Worm (Caenorhabditis elegans) whole organism, dauer: ENCODE measurements around the gene edg-1.

Experiments used
- unc-62 ChIP-seq: sonication (generic microtip); optimal IDR thresholded peaks from 2 replicates; lab custom pipeline; 2017; ENCODE audit warnings: missing biosample characterization, missing genetic modification reagents, missing genetic modification characterization

edg-1 gene

ce11 chrIV:11320500-11320899 is at the start of gene edg-1:
Gene edg-1, plus strand, starts transcription at chrIV:11320800.
- TF ChIP-seq unc-62 (GFP tag; lab: Kevin White, UChicago), result no peak

DNA sequence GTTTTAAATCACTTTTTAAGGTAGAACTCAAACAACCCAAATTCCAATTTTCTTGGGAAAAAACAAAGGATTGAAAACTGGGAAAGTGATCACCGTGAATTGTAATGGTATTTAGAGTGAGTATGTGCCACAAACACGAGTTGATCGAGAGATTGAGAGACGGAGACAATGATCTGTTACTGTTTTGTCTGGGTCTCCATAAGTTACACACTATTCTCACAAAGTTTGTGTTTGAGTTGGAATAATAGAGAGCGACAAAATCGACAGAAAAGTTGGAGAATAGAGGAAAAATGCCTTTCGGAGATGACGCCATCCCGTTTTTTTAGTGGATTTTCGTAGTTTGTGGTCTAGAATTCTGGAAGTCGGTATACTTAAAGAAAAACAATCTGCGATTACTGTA is 49.3 kb upstream of the edg-1 start, which contains the start of gene nhr-7:
nhr-7 (minus strand) TSS at position 101 of the 400 bp plus-strand sequence.
- no peak for TF ChIP-seq unc-62 (GFP tag; lab: Kevin White, UChicago)

- no peak for TF ChIP-seq unc-62 (GFP tag; lab: Kevin White, UChicago)
Observed at ce11 chrIV:11273151-11273550, 47.4 kb upstream of the edg-1 start, which contains the start of gene gtl-2. Gene gtl-2, plus strand, starts transcription at chrIV:11273451.

DNA sequence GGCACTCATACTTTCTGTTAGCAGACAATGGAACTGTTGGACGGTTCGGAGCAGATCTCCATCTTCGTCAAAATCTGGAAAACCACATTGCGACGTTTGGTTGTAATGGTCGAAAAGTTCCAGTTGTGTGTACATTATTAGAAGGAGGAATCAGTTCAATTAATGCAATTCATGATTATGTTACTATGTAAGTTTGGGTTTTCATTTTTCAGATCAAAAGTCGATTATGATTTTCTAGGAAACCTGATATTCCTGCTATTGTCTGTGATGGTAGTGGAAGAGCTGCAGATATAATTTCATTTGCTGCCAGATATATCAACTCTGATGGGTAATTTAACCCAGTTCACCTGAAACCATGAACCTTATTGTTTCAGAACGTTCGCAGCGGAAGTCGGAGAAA is 44.6 kb upstream of the edg-1 start:
- no peak for TF ChIP-seq unc-62 (GFP tag; lab: Kevin White, UChicago)

- TF ChIP-seq unc-62 (GFP tag; lab: Kevin White, UChicago), result no peak
Observed at ce11 chrIV:11284102-11284531, 36.5 kb upstream of the edg-1 start.

- no peak for TF ChIP-seq unc-62 (GFP tag; lab: Kevin White, UChicago)
Observed at ce11 chrIV:11285239-11285638, 35.4 kb upstream of the edg-1 start.

- TF ChIP-seq unc-62 (GFP tag; lab: Kevin White, UChicago), result no peak
Observed at ce11 chrIV:11286112-11286511, 34.5 kb upstream of the edg-1 start.

- TF ChIP-seq unc-62 (GFP tag; lab: Kevin White, UChicago), result no peak
Observed at ce11 chrIV:11287511-11287910, 33.1 kb upstream of the edg-1 start, which contains the start of gene F54D1.6. Gene F54D1.6, plus strand, starts transcription at chrIV:11287811.

- TF ChIP-seq unc-62 (GFP tag; lab: Kevin White, UChicago), result no peak
Observed at ce11 chrIV:11288965-11289364, 31.6 kb upstream of the edg-1 start.

ce11 chrIV:11296787-11297186 is 23.8 kb upstream of the edg-1 start, which contains the start of gene mttu-1:
Gene mttu-1, minus strand, starts transcription at chrIV:11296887.
- no peak for TF ChIP-seq unc-62 (GFP tag; lab: Kevin White, UChicago)

DNA sequence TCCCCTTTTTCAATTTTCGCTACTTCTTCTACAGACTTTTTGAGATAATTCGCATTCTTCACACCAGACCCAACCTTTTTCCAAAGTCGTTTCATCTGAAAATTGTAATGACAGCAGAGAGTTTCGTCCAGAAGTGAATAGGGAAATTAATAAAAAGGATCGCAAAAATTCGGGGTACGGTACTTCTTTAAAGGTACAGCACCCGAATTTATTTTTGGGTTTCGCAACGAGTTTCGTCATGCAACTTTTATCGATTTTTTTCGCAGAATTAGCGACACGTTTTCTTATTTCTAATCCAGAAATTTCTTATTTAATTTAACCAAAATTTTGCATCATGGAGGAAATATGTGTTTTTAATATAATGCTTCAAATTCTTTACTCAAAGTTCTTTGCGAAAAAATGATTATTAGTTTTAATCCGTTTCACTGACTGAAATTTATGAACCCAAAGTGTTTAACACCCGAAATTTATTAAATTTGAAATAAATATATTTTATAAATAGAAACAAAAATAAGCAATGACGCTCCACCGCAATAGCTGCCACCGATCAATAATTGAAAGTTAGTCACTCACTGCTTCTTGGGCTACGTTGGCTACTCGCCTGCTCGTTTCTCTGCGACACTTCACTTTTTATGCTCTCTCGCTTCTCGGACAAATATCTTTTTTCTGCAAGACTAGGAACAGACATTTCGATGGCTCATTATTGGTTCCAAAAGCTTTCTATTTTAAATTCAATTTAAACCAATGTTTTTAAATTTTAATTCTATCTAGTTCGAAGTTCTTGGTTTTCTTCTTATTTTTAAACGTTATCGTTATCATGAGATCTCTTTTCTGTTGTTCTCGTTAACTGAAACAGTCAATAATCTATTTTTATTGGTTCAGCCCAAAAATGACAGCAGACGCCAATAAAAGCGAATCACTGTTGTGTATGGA is 22.2 kb upstream of the edg-1 start, which contains the start of the genes B0035.15 and dnj-1:
B0035.15 (minus strand) TSS at position 99 of the 933 bp plus-strand sequence.
dnj-1 (plus strand) TSS at position 883 of the 933 bp plus-strand sequence.
- no peak for TF ChIP-seq unc-62 (GFP tag; lab: Kevin White, UChicago)

DNA sequence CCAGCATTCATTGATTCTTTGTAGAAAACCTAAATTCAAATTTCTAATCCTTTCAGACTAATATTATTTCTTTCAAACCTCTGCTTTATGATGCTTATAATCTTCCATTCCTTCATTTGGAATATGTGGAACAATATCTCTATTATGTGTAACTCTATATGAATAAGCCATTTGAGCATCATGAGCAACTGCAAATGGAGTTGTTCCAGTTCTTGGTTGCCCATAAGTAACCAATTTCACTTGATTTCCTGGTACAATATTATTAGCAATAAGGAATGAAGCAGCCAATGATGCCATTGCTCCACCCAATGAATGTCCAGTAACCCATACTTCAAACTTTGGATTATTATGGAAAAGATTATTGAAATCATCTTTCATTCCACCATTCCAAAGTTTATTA is 15.6 kb upstream of the edg-1 start:
- no peak for TF ChIP-seq unc-62 (GFP tag; lab: Kevin White, UChicago)

- no peak for TF ChIP-seq unc-62 (GFP tag; lab: Kevin White, UChicago)
Observed at ce11 chrIV:11306548-11306947, 14.1 kb upstream of the edg-1 start, which contains the start of gene B0035.13. Gene B0035.13, minus strand, starts transcription at chrIV:11306720.

DNA sequence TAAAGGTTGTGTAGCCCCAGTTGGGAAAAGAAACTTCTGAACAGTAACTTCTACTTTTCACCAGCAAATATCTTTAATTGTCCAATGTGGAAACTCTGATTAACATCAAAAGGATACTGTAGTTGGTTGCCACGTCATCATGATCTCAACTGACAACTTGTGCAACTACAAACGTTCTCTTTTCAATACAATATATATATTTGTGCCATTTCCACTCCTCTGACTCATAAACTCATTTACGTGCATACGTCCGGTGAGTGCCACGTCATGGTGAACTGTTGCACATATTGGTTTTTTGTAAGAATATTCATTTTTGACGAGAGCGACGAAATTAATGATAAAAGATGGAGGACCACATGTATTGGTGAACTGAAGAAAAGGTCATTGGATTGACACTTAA is 12.8 kb upstream of the edg-1 start:
- no peak for TF ChIP-seq unc-62 (GFP tag; lab: Kevin White, UChicago)

DNA sequence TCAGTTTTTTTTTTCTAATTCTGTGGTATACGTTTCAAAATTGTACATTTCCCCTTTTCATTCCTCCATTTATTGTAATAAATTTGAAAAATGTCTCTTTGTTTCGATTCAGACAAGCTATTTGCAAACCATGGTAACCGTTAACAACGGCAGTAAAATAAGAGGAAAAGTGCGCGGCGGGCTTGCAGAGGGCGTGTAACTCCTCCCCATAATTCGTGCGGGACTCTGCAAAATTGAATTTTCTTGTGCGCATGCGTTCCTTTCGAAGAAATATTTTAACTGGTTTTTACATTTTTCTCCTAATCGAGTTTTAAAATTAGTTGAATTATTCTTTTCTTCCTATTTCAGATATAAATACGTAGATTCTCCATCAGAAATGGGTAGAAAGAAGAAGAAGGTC is 10.0 kb upstream of the edg-1 start, which contains the start of gene znf-207:
znf-207 (plus strand) TSS at position 349 of the 400 bp plus-strand sequence.
- no peak for TF ChIP-seq unc-62 (GFP tag; lab: Kevin White, UChicago)

DNA sequence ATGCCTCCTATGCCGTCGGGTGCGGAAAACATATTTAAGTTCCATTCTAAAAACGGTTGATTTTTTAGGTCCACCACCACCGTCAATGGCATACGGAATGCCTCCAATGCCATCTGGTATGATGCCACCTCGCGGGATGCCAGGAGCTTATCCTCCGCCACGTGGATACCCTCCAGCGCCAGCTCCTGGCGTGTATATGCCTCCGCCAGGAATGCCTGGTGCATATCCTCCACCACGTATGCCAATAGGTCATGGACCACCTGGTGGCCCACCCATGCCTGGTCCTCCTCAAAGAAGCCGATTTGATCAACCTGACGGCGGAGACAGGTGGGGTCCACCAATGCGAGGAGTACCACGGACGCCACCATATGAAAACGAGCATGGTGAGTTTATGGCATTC is 9.1 kb upstream of the edg-1 start:
- no peak for TF ChIP-seq unc-62 (GFP tag; lab: Kevin White, UChicago)
